Worm (Caenorhabditis elegans) whole organism, mixed stage, embryonic: ENCODE results near the gene col-84.

Source experiments
- M03D4.4 ChIP-seq: sonication (generic microtip); optimal IDR thresholded peaks from 2 replicates; lab custom pipeline; 2017; ENCODE audit warnings: mild to moderate bottlenecking, missing genetic modification characterization, missing compliant biosample characterization
- blmp-1 ChIP-seq: fragments of 150-350 bp; optimal IDR thresholded peaks from 2 replicates; lab custom pipeline; 2014; ENCODE audit warnings: missing biosample characterization, missing genetic modification characterization
- ceh-43 ChIP-seq: fragments of 200-800 bp; sonication (Bioruptor generic); optimal IDR thresholded peaks from 2 replicates; lab custom pipeline; 2018; ENCODE audit warnings: mild to moderate bottlenecking, missing genetic modification characterization, moderate library complexity, missing compliant biosample characterization
- elt-1 ChIP-seq: sonication (generic microtip); optimal IDR thresholded peaks from 2 replicates; lab custom pipeline; 2017; ENCODE audit warnings: missing genetic modification characterization, mild to moderate bottlenecking, missing compliant biosample characterization, antibody characterized with exemption, moderate library complexity, borderline replicate concordance; ENCODE audit not compliant: insufficient read depth
- elt-3 ChIP-seq: fragments of 150-350 bp; optimal IDR thresholded peaks from 2 replicates; lab custom pipeline; 2014; ENCODE audit warnings: missing biosample characterization, missing genetic modification characterization
- lin-13 ChIP-seq: fragments of 150-350 bp; optimal IDR thresholded peaks from 2 replicates; lab custom pipeline; 2014; ENCODE audit warnings: missing biosample characterization, missing genetic modification characterization
- nhr-12 ChIP-seq: fragments of 150-350 bp; optimal IDR thresholded peaks from 2 replicates; lab custom pipeline; 2014; ENCODE audit warnings: missing biosample characterization, missing genetic modification characterization
- pha-4 ChIP-seq: fragments of 150-350 bp; optimal IDR thresholded peaks from 2 replicates; lab custom pipeline; 2018; ENCODE audit warnings: missing biosample characterization, missing genetic modification reagents, missing genetic modification characterization
- snpc-4 ChIP-seq: fragments of 150-350 bp; optimal IDR thresholded peaks from 2 replicates; lab custom pipeline; 2014; ENCODE audit warnings: missing biosample characterization, missing genetic modification characterization
- sptf-1 ChIP-seq: sonication (generic microtip); optimal IDR thresholded peaks from 2 replicates; lab custom pipeline; 2017; ENCODE audit warnings: mild to moderate bottlenecking, missing genetic modification characterization, moderate library complexity, missing compliant biosample characterization
- ztf-11 ChIP-seq: fragments of 150-350 bp; optimal IDR thresholded peaks from 2 replicates; lab custom pipeline; 2014; ENCODE audit warnings: missing biosample characterization, missing genetic modification characterization

DNA sequence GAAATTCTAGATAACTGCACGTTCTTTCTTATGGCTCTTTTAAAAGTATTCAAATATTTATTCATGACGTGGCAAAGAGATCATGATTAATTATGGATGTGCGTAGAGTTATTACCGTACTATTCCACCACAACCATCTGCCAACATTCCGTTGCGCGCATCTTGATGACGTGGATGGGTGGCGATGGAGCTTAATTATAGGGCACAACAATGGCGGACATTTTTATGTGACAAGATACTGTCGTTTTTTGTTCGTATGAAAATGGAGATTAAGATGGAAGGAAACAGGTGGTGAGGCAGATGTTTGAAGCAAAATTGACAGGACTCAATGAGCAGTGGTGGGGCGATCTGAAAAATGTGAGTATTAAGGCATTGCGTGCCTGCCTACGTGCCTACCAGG is 19.4 kb downstream of the col-84 start:
- TF ChIP-seq snpc-4 (no peak), M03D4.4 (tag; lab: Kevin White, UChicago) (no peak), ceh-43 (no peak), sptf-1 (tag; lab: Kevin White, UChicago) (peak; percentile 20), nhr-12 (tag; lab: Kevin White, UChicago) (peak; percentile 14), blmp-1 (tag; lab: Kevin White, UChicago) (no peak), lin-13 (tag; lab: Kevin White, UChicago) (no peak), pha-4 (tag; lab: Kevin White, UChicago) (no peak), ztf-11 (tag; lab: Kevin White, UChicago) (no peak), elt-1 (no peak), elt-3 (tag; lab: Kevin White, UChicago) (no peak)
